Fruit fly (Drosophila melanogaster): Measurements from ENCODE around the gene CG14401.
A peak's percentile ranks its signal among the peaks of the same experiment; 100 is the strongest.

CG14401 gene

DNA sequence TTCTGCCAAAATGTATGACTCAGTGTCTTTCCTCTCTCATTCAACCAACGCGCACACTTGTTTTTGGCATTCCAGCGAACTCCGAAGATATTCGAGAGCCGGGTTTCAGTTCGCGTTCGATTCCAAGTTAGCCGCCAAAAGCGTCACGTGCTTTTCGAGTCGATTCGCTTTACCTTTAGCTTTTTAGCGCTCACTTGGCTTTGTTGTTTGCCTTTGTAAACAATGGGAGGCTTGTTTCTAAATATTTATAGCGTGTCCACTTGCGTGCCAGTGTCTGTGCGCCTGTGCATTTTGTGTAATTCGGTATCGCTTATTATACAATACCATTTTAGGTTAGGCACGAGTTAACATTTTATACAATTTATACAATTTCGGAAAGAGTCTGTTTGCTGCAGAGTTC, 41.7 kb downstream of the CG14401 start (continued):
- TF ChIP-seq N (GFP tag; optimal IDR thresholded peaks at IDR 0.05) = no peak
- peak; percentile 42 for TF ChIP-seq Hnf4 (GFP tag; optimal IDR thresholded peaks at IDR 0.05)
- TF ChIP-seq Abd-B (GFP tag; optimal IDR thresholded peaks at IDR 0.05) = no peak
- no peak for TF ChIP-seq Vsx2 (GFP tag; optimal IDR thresholded peaks at IDR 0.05; ENCODE audit: partially characterized antibody)
- peak; percentile 56 for TF ChIP-seq rgr (GFP tag; optimal IDR thresholded peaks at IDR 0.05)
- peak; percentile 47 for TF ChIP-seq h (GFP tag; optimal IDR thresholded peaks at IDR 0.05)
- no peak for TF ChIP-seq dmrt93B (GFP tag; optimal IDR thresholded peaks at IDR 0.05)
- no peak for TF ChIP-seq Hr78 (GFP tag; optimal IDR thresholded peaks at IDR 0.05)

DNA sequence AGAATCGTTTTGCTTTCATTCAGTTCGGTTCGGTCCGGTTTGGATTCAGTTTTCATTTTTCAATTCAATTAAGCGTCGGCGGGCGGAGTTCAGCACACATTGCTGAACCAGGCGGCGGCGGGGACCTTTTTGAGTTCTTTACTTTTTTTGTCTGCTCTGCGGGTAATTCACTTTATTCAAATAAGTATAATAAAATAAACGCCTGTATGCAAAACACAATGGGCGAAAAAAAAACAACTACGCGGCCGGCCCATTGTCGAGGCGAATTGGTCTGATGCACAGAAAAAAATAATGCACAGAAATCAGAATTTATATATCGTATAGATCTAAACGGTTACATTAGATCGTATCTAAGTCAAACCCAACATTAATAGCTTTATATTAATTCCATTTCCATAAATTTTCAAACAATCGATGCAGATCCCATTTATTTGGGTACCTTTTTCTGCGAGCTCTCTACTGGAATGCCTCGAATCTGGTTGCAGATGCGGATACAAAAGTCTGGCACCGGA, 43.2 kb downstream of the CG14401 start:
- TF ChIP-seq Hnf4 (GFP tag; optimal IDR thresholded peaks at IDR 0.05) = peak; percentile 17
- peak; percentile 62 for TF ChIP-seq br (GFP tag; optimal IDR thresholded peaks at IDR 0.05)
- TF ChIP-seq sage (GFP tag; optimal IDR thresholded peaks at IDR 0.05) = peak; percentile 14
- no peak for TF ChIP-seq Rel (GFP tag; optimal IDR thresholded peaks at IDR 0.05)
- TF ChIP-seq Rel (tag; optimal IDR thresholded peaks at IDR 0.05) = peak; percentile 48
- TF ChIP-seq rgr (GFP tag; optimal IDR thresholded peaks at IDR 0.05) = peak; percentile 65
- no peak for TF ChIP-seq Myc (optimal IDR thresholded peaks at IDR 0.05)
- TF ChIP-seq HLH106 (tag; optimal IDR thresholded peaks at IDR 0.05) = peak; percentile 29
- TF ChIP-seq jim (GFP tag; optimal IDR thresholded peaks at IDR 0.05) = no peak
- peak; percentile 73 for TF ChIP-seq fru (GFP tag; optimal IDR thresholded peaks at IDR 0.05)
- peak; percentile 55 for TF ChIP-seq ey (GFP tag; optimal IDR thresholded peaks at IDR 0.05)
- no peak for TF ChIP-seq CrebA (GFP tag; optimal IDR thresholded peaks at IDR 0.05; ENCODE audit: borderline replicate concordance)
- TF ChIP-seq h (GFP tag; optimal IDR thresholded peaks at IDR 0.05) = peak; percentile 50
- peak in 1 of 2 experiments; percentile 62 for TF ChIP-seq foxo (GFP tag; optimal IDR thresholded peaks at IDR 0.05)
- TF ChIP-seq woc (GFP tag; optimal IDR thresholded peaks at IDR 0.05) = peak; percentile 16
- peak; percentile 31 for TF ChIP-seq Sp1 (GFP tag; optimal IDR thresholded peaks at IDR 0.05)
- peak; percentile 55 for TF ChIP-seq OdsH (GFP tag; optimal IDR thresholded peaks at IDR 0.05)
- no peak for TF ChIP-seq Dfd (GFP tag; optimal IDR thresholded peaks at IDR 0.05)

DNA sequence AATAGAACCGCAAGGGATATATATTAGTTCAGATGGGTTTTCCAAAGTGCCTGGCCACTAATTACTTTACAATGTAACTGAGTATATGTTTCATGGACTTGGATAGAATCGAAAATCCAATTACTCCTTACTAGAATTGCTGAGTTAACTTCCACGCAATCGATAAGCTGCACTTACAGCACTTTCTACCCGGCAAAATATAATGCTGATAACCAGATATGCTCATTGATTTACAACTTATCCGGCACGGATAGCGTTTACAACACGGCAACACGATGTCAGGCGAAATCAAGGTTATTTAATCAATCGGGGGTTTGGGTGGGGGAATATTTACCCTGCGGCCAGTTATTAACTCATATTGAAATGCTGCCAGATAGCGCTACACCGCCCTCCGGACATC, 43.9 kb downstream of the CG14401 start:
- TF ChIP-seq Vsx2 (GFP tag; optimal IDR thresholded peaks at IDR 0.05; ENCODE audit: partially characterized antibody) = no peak
- no peak for TF ChIP-seq tai (GFP tag; optimal IDR thresholded peaks at IDR 0.05)
- TF ChIP-seq Jra (GFP tag; optimal IDR thresholded peaks at IDR 0.05) = no peak
- no peak for TF ChIP-seq sv (GFP tag; optimal IDR thresholded peaks at IDR 0.05)
- TF ChIP-seq pan (optimal IDR thresholded peaks at IDR 0.05) = no peak
- no peak for TF ChIP-seq Rel (GFP tag; optimal IDR thresholded peaks at IDR 0.05)
- no peak for TF ChIP-seq Rel (tag; optimal IDR thresholded peaks at IDR 0.05)
- TF ChIP-seq Dif (GFP tag; optimal IDR thresholded peaks at IDR 0.05; ENCODE audit: partially characterized antibody) = no peak
- no peak for TF ChIP-seq fru (GFP tag; optimal IDR thresholded peaks at IDR 0.05)
- TF ChIP-seq Hr83 (GFP tag; optimal IDR thresholded peaks at IDR 0.05; ENCODE audit: poor library complexity, severe bottlenecking) = no peak
- no peak for TF ChIP-seq Hr78 (GFP tag; optimal IDR thresholded peaks at IDR 0.05)
- no peak for TF ChIP-seq dmrt93B (GFP tag; optimal IDR thresholded peaks at IDR 0.05)
- TF ChIP-seq rgr (GFP tag; optimal IDR thresholded peaks at IDR 0.05) = no peak
- TF ChIP-seq foxo (GFP tag; optimal IDR thresholded peaks at IDR 0.05) = no peak

DNA sequence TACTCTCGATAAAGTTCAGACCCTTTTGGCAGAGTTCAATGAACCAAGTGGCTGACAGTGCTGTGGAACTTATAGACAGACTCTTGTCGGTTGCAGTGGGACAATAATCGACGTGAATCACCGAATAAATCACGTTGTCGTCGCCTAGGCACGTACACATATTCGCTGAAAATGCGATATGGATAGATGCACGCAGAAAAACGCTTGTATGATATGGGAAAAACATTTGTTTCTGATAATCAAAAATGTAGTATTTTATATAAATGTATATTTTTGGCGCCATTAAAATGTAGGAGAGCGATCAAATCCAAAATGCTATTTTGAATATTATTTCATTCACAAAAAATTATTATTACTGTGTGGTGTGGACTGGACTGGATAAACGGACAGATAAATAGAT, 45.6 kb downstream of the CG14401 start:
- TF ChIP-seq dmrt93B (GFP tag; optimal IDR thresholded peaks at IDR 0.05) (peak; percentile 1), OdsH (GFP tag; optimal IDR thresholded peaks at IDR 0.05) (peak; percentile 53), sv (GFP tag; optimal IDR thresholded peaks at IDR 0.05) (peak; percentile 8), Hnf4 (GFP tag; optimal IDR thresholded peaks at IDR 0.05) (peak; percentile 25), Vsx2 (GFP tag; optimal IDR thresholded peaks at IDR 0.05; ENCODE audit: partially characterized antibody) (no peak), GATAd (GFP tag; optimal IDR thresholded peaks at IDR 0.05) (no peak), Hr83 (GFP tag; optimal IDR thresholded peaks at IDR 0.05; ENCODE audit: poor library complexity, severe bottlenecking) (no peak), dsf (GFP tag; optimal IDR thresholded peaks at IDR 0.05; ENCODE audit: borderline replicate concordance) (no peak), psq (GFP tag; optimal IDR thresholded peaks at IDR 0.05) (peak; percentile 21), HLH106 (tag; optimal IDR thresholded peaks at IDR 0.05) (peak; percentile 10), tai (GFP tag; optimal IDR thresholded peaks at IDR 0.05) (no peak), Jra (GFP tag; optimal IDR thresholded peaks at IDR 0.05) (no peak), foxo (GFP tag; optimal IDR thresholded peaks at IDR 0.05) (peak in 1 of 2 experiments; percentile 51), CrebA (GFP tag; optimal IDR thresholded peaks at IDR 0.05; ENCODE audit: borderline replicate concordance) (no peak), Mio (GFP tag; optimal IDR thresholded peaks at IDR 0.05) (no peak), N (GFP tag; optimal IDR thresholded peaks at IDR 0.05) (no peak), rgr (GFP tag; optimal IDR thresholded peaks at IDR 0.05) (peak; percentile 71), Myc (optimal IDR thresholded peaks at IDR 0.05) (no peak), jim (GFP tag; optimal IDR thresholded peaks at IDR 0.05) (no peak), Rel (GFP tag; optimal IDR thresholded peaks at IDR 0.05) (no peak), Rel (tag; optimal IDR thresholded peaks at IDR 0.05) (no peak), sage (GFP tag; optimal IDR thresholded peaks at IDR 0.05) (no peak), pan (optimal IDR thresholded peaks at IDR 0.05) (no peak), h (GFP tag; optimal IDR thresholded peaks at IDR 0.05) (peak; percentile 65), usp (GFP tag; optimal IDR thresholded peaks at IDR 0.05) (no peak), lola (GFP tag; optimal IDR thresholded peaks at IDR 0.05) (no peak), Abd-B (GFP tag; optimal IDR thresholded peaks at IDR 0.05) (no peak), brk (GFP tag; optimal IDR thresholded peaks at IDR 0.05) (no peak), ey (GFP tag; optimal IDR thresholded peaks at IDR 0.05) (peak; percentile 7), Dfd (GFP tag; optimal IDR thresholded peaks at IDR 0.05) (no peak), br (GFP tag; optimal IDR thresholded peaks at IDR 0.05) (peak; percentile 3), Sp1 (GFP tag; optimal IDR thresholded peaks at IDR 0.05) (no peak), Hr78 (GFP tag; optimal IDR thresholded peaks at IDR 0.05) (no peak), fru (GFP tag; optimal IDR thresholded peaks at IDR 0.05) (peak; percentile 39)

All from whole organism, wandering third instar larva.